Worm (Caenorhabditis elegans) whole organism, midembryonic: ENCODE results near the gene srh-252.

Experiments
- cog-1 ChIP-seq: sonication (generic microtip); optimal IDR thresholded peaks from 2 replicates; lab custom pipeline; 2016; ENCODE audit warnings: missing genetic modification characterization, missing compliant biosample characterization
- flt-1 ChIP-seq: fragments of 200-800 bp; sonication (Bioruptor generic); IDR thresholded peaks from 2 replicates; pipeline ENCODE4 v1.3.6; 2022; ENCODE audit warnings: missing genetic modification characterization, missing compliant biosample characterization
- klf-2 ChIP-seq: fragments of 200-800 bp; sonication (Bioruptor generic); conservative IDR thresholded peaks from 2 replicates; pipeline ENCODE4 v1.3.6; 2022; ENCODE audit warnings: missing genetic modification reagents, missing genetic modification characterization, missing compliant biosample characterization

DNA sequence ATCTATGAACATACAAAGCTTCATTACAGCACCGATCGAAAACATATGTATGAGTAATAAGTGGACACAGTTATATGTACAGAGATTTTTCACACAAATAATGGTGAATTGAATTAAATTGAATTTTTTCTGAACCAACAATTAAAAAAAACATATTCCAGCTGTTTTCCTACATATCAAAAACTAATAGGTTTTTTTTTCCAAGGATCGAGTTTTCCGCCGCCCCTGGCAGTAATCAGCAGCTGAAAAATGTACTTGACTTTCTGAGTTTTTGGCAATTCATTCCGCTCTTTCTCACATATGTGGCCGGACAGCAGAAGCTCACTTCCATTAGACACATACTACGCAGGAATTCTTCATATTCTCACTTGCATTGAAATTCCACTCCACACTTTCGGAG lies 44.7 kb downstream of the srh-252 start, which contains the start of gene srh-174:
- TF ChIP-seq flt-1 (GFP tag; lab: Robert Waterston, UW) (no peak), cog-1 (no peak), klf-2 (no peak)
